Worm (Caenorhabditis elegans) whole organism, late embryonic: Measurements from ENCODE around the gene clec-225.
A peak's percentile ranks its signal among the peaks of the same experiment; 100 is the strongest.

Experiments
- C08G9.2 ChIP-seq: sonication (generic microtip); optimal IDR thresholded peaks from 2 replicates; lab custom pipeline; 2016; ENCODE audit warnings: mild to moderate bottlenecking, missing genetic modification characterization, moderate library complexity, missing compliant biosample characterization
- C38D4.7 ChIP-seq: fragments of 200-800 bp; sonication (Bioruptor generic); optimal IDR thresholded peaks from 2 replicates; lab custom pipeline; 2018; ENCODE audit warnings: mild to moderate bottlenecking, missing genetic modification characterization, moderate library complexity, missing compliant biosample characterization
- F13H6.1 ChIP-seq: sonication (generic microtip); optimal IDR thresholded peaks from 2 replicates; lab custom pipeline; 2016; ENCODE audit warnings: missing genetic modification characterization, missing compliant biosample characterization
- ahr-1 ChIP-seq: sonication (generic microtip); optimal IDR thresholded peaks from 2 replicates; lab custom pipeline; 2016; ENCODE audit warnings: missing genetic modification characterization, missing compliant biosample characterization
- ceh-14 ChIP-seq: sonication (generic microtip); optimal IDR thresholded peaks from 2 replicates; lab custom pipeline; 2016; ENCODE audit warnings: missing genotype, missing genetic modification characterization, missing compliant biosample characterization
- ceh-2 ChIP-seq: sonication (generic microtip); optimal IDR thresholded peaks from 2 replicates; lab custom pipeline; 2016; ENCODE audit warnings: missing genotype, missing genetic modification characterization, missing compliant biosample characterization
- ceh-22 ChIP-seq: sonication (generic microtip); optimal IDR thresholded peaks from 2 replicates; lab custom pipeline; 2017; ENCODE audit warnings: missing biosample characterization, missing genetic modification characterization
- ceh-30 ChIP-seq: fragments of 150-350 bp; optimal IDR thresholded peaks from 2 replicates; lab custom pipeline; 2014; ENCODE audit warnings: missing biosample characterization, missing genetic modification characterization
- ceh-31 ChIP-seq: sonication (generic microtip); optimal IDR thresholded peaks from 2 replicates; lab custom pipeline; 2016; ENCODE audit warnings: missing genetic modification characterization, missing compliant biosample characterization
- ceh-6 ChIP-seq: fragments of 200-800 bp; sonication (Bioruptor generic); optimal IDR thresholded peaks from 2 replicates; lab custom pipeline; 2018; ENCODE audit warnings: mild to moderate bottlenecking, missing genetic modification characterization, missing compliant biosample characterization
- elt-2 ChIP-seq: sonication (generic microtip); optimal IDR thresholded peaks from 2 replicates; lab custom pipeline; 2016; ENCODE audit warnings: missing genetic modification reagents, missing genetic modification characterization, missing compliant biosample characterization
- elt-4 ChIP-seq: sonication (generic microtip); optimal IDR thresholded peaks from 2 replicates; lab custom pipeline; 2016; ENCODE audit warnings: missing genetic modification characterization, missing compliant biosample characterization
- eyg-1 ChIP-seq: sonication (generic microtip); optimal IDR thresholded peaks from 2 replicates; lab custom pipeline; 2016; ENCODE audit warnings: missing genotype, missing genetic modification characterization, missing compliant biosample characterization
- fax-1 ChIP-seq: sonication (generic microtip); optimal IDR thresholded peaks from 2 replicates; lab custom pipeline; 2016; ENCODE audit warnings: missing genotype, missing genetic modification characterization, missing compliant biosample characterization
- fkh-10 ChIP-seq: fragments of 150-350 bp; optimal IDR thresholded peaks from 2 replicates; lab custom pipeline; 2014; ENCODE audit warnings: missing biosample characterization, missing genetic modification reagents, missing genetic modification characterization
- gmeb-2 ChIP-seq: sonication (generic microtip); optimal IDR thresholded peaks from 2 replicates; lab custom pipeline; 2016; ENCODE audit warnings: missing genetic modification characterization, inconsistent platforms, missing compliant biosample characterization
- hlh-15 ChIP-seq: sonication (generic microtip); optimal IDR thresholded peaks from 2 replicates; lab custom pipeline; 2016; ENCODE audit warnings: missing genetic modification characterization, missing compliant biosample characterization
- hlh-30 ChIP-seq: sonication (generic microtip); optimal IDR thresholded peaks from 2 replicates; lab custom pipeline; 2017; ENCODE audit warnings: antibody characterized with exemption, missing genetic modification characterization, missing compliant biosample characterization; ENCODE audit not compliant: insufficient read depth
- hlh-6 ChIP-seq: sonication (generic microtip); optimal IDR thresholded peaks from 2 replicates; lab custom pipeline; 2016; ENCODE audit warnings: missing genotype, missing genetic modification characterization, missing compliant biosample characterization
- hlh-8 ChIP-seq: sonication (generic microtip); optimal IDR thresholded peaks from 2 replicates; lab custom pipeline; 2016; ENCODE audit warnings: missing genotype, missing genetic modification characterization, missing compliant biosample characterization
- mec-3 ChIP-seq: sonication (generic microtip); optimal IDR thresholded peaks from 2 replicates; lab custom pipeline; 2016; ENCODE audit warnings: borderline replicate concordance, missing genetic modification characterization, missing compliant biosample characterization
- nhr-232 ChIP-seq: sonication (generic microtip); optimal IDR thresholded peaks from 2 replicates; lab custom pipeline; 2016; ENCODE audit warnings: missing genetic modification characterization, missing compliant biosample characterization
- npax-4 ChIP-seq: sonication (generic microtip); optimal IDR thresholded peaks from 2 replicates; lab custom pipeline; 2016; ENCODE audit warnings: missing genetic modification characterization, missing compliant biosample characterization
- odd-2 ChIP-seq: sonication (generic microtip); optimal IDR thresholded peaks from 2 replicates; lab custom pipeline; 2017; ENCODE audit warnings: antibody characterized with exemption, mild to moderate bottlenecking, missing genetic modification characterization, missing compliant biosample characterization
- pag-3 ChIP-seq: sonication (generic microtip); optimal IDR thresholded peaks from 2 replicates; lab custom pipeline; 2016; ENCODE audit warnings: missing compliant biosample characterization, missing genetic modification characterization, borderline replicate concordance
- pax-1 ChIP-seq: fragments of 150-350 bp; optimal IDR thresholded peaks from 2 replicates; lab custom pipeline; 2014; ENCODE audit warnings: missing biosample characterization, missing genetic modification characterization
- pha-4 ChIP-seq: fragments of 150-350 bp; optimal IDR thresholded peaks from 2 replicates; lab custom pipeline; 2018; ENCODE audit warnings: missing biosample characterization, missing genetic modification reagents, missing genetic modification characterization
- sdc-2 ChIP-seq: sonication (generic microtip); optimal IDR thresholded peaks from 2 replicates; lab custom pipeline; 2016; ENCODE audit warnings: missing genotype, missing genetic modification characterization, missing compliant biosample characterization
- sox-2 ChIP-seq: fragments of 200-800 bp; sonication (Bioruptor generic); IDR thresholded peaks from 2 replicates; pipeline ENCODE4 v1.3.6; 2022; ENCODE audit warnings: missing genetic modification reagents, missing genetic modification characterization, missing compliant biosample characterization
- sox-4 ChIP-seq: sonication (generic microtip); optimal IDR thresholded peaks from 2 replicates; lab custom pipeline; 2017; ENCODE audit warnings: mild to moderate bottlenecking, missing genetic modification characterization, inconsistent platforms, missing compliant biosample characterization
- syd-9 ChIP-seq: sonication (generic microtip); optimal IDR thresholded peaks from 2 replicates; lab custom pipeline; 2016; ENCODE audit warnings: mild to moderate bottlenecking, missing genetic modification characterization, moderate library complexity, missing compliant biosample characterization
- tbx-2 ChIP-seq: sonication (generic microtip); optimal IDR thresholded peaks from 2 replicates; lab custom pipeline; 2016; ENCODE audit warnings: missing genetic modification characterization, missing compliant biosample characterization
- ttx-3 ChIP-seq: sonication (generic microtip); optimal IDR thresholded peaks from 2 replicates; lab custom pipeline; 2016; ENCODE audit warnings: missing genetic modification reagents, missing genetic modification characterization, missing compliant biosample characterization
- unc-42 ChIP-seq: sonication (generic microtip); optimal IDR thresholded peaks from 2 replicates; lab custom pipeline; 2016; ENCODE audit warnings: missing genotype, missing genetic modification characterization, missing compliant biosample characterization
- unc-55 ChIP-seq: sonication (generic microtip); optimal IDR thresholded peaks from 2 replicates; lab custom pipeline; 2017; ENCODE audit warnings: missing biosample characterization, missing genetic modification reagents, missing genetic modification characterization
- unc-86 ChIP-seq: sonication (generic microtip); optimal IDR thresholded peaks from 2 replicates; lab custom pipeline; 2016; ENCODE audit warnings: missing genetic modification characterization, missing compliant biosample characterization

clec-225 gene

DNA sequence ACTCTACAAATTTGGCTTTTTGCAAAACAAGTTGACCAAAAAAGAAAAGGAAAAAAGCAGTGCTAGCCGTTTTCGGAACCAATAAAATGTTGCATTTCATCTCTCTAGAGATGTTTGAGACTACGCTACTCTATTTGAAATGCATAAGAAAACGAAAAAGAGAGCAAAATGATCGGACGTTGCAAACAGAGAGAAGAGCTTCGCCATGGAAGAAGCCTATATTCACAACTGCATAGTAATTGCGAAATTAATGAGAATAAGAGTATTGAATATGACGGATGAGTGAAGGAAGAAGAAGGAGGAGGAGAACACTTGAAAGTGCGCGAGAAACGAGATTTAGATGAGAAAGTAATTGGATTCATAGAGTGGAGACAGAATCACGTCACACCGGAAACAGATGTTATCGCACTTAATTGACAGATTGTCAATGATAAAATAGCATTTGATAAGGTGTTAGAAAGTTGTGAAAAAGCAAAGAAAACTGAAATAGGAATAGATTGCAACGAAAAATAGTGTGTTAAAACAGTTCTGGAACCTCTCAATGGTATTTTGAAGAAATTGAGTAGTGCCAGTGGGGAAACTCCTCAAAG lies 28.8 kb downstream of the clec-225 start:
- peak; percentile 35 for TF ChIP-seq unc-55
- TF ChIP-seq mec-3 (tag; lab: Kevin White, UChicago), result no peak
- peak; percentile 29 for TF ChIP-seq elt-2 (tag; lab: Kevin White, UChicago)
- TF ChIP-seq unc-42 (tag; lab: Kevin White, UChicago), result peak; percentile 87

DNA sequence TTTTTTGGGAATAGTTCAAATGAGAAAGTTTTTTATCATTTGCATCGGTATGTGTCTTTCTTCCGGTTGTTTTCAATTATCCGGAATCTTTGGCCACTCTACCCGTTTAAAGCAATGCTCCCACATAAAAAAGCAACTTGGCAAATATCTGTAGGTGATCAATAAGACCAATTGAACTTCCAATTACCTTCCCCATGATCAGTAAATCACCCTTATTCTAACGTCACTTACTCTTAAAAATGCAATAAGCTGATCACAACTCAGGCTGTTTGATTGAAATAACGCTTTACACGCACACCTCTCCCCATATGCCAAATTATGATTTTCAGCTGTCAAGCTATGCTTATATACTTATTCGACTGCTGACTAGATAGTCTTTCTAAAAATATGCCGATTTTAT lies 39.0 kb downstream of the clec-225 start, which contains the start of gene C34B4.5:
C34B4.5 (plus strand) TSS at position 301 of the 400 bp plus-strand sequence.
- TF ChIP-seq ceh-14, result no peak
- TF ChIP-seq pha-4, result no peak
- TF ChIP-seq ceh-31 (tag; lab: Kevin White, UChicago), result no peak
- TF ChIP-seq nhr-232 (tag; lab: Kevin White, UChicago), result no peak
- TF ChIP-seq ahr-1, result no peak
- TF ChIP-seq unc-86 (tag; lab: Kevin White, UChicago), result no peak
- TF ChIP-seq C38D4.7 (GFP tag; lab: Kevin White, UChicago), result no peak
- TF ChIP-seq npax-4, result no peak
- TF ChIP-seq unc-42 (tag; lab: Kevin White, UChicago), result no peak
- TF ChIP-seq hlh-8 (tag; lab: Kevin White, UChicago), result no peak
- no peak for TF ChIP-seq ceh-6 (GFP tag; lab: Kevin White, UChicago)
- no peak for TF ChIP-seq hlh-6 (tag; lab: Kevin White, UChicago)
- no peak for TF ChIP-seq fax-1
- TF ChIP-seq C08G9.2 (tag; lab: Kevin White, UChicago), result no peak
- TF ChIP-seq ttx-3 (tag; lab: Kevin White, UChicago), result no peak
- no peak for TF ChIP-seq pag-3 (tag; lab: Kevin White, UChicago)
- TF ChIP-seq eyg-1 (tag; lab: Kevin White, UChicago), result no peak
- TF ChIP-seq odd-2, result no peak
- TF ChIP-seq, all 69 proteins: peak for 0

DNA sequence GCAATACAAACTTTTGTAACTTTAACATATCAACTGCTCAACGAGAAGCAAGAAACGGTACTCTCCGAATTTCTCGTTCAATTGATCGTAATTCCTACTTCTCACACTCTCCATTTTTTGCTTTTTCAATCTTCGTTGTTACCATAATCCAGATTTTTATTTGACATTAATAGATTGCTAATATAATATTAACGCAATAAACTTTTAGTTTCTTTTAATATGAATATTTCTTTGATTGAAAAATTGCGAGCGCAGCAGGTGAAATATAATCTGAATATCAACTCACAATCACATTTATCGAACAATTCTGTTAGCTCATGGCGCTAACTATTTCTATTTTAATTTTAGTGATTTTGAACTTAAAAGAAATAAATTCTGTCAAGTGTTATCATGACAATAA lies 42.3 kb downstream of the clec-225 start, which contains the start of gene lurp-4:
lurp-4 (plus strand) TSS at position 301 of the 400 bp plus-strand sequence.
- TF ChIP-seq syd-9 (no peak), pax-1 (tag; lab: Kevin White, UChicago) (no peak), ceh-22 (tag; lab: Kevin White, UChicago) (no peak), hlh-15 (tag; lab: Kevin White, UChicago) (no peak), sox-4 (no peak), F13H6.1 (tag; lab: Kevin White, UChicago) (no peak), sox-2 (GFP tag; lab: Robert Waterston, UW) (no peak), fkh-10 (no peak), hlh-30 (tag; lab: Kevin White, UChicago) (no peak), ceh-2 (tag; lab: Kevin White, UChicago) (no peak), ceh-30 (tag; lab: Kevin White, UChicago) (no peak), ceh-6 (GFP tag; lab: Kevin White, UChicago) (no peak), odd-2 (no peak), elt-4 (tag; lab: Kevin White, UChicago) (no peak), npax-4 (no peak), tbx-2 (tag; lab: Kevin White, UChicago) (no peak), ceh-31 (tag; lab: Kevin White, UChicago) (no peak)

DNA sequence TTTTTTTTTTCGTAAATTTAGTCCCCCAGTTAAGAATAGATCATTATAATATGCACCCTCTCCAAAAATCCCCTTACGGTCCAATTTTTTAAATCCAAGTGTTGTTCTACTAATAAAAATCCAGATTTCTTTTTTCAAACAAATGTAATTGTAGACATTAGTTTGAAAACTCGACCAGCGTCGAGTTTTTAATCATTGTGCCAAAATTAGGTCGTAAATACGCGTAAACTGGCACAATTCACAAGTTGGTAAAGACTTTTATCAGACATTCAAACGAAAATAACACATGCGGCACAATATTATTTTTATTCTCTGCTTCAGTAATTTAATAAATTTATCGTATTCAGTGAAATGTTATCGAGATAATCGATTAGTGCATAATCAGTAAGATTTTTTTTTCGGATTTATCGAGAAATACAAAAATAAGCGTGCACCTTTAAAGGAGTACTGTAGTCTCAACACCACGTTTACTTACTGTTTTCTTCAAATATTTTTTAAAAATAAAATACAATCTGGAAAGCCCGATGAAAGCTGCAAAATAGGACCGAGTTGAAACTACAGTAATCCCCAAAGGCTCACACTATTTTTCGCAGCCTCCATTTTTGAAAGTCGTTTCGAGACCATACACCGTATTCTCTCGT lies 44.4 kb downstream of the clec-225 start, which contains the start of gene C34B4.4:
C34B4.4 (plus strand) TSS at position 276 of the 641 bp plus-strand sequence.
- no peak for TF ChIP-seq nhr-232 (tag; lab: Kevin White, UChicago)
- no peak for TF ChIP-seq gmeb-2 (tag; lab: Kevin White, UChicago)
- TF ChIP-seq sdc-2 (tag; lab: Kevin White, UChicago), result no peak
